Worm (Caenorhabditis elegans): ENCODE results near the gene nuaf-1.

Gene nuaf-1

DNA sequence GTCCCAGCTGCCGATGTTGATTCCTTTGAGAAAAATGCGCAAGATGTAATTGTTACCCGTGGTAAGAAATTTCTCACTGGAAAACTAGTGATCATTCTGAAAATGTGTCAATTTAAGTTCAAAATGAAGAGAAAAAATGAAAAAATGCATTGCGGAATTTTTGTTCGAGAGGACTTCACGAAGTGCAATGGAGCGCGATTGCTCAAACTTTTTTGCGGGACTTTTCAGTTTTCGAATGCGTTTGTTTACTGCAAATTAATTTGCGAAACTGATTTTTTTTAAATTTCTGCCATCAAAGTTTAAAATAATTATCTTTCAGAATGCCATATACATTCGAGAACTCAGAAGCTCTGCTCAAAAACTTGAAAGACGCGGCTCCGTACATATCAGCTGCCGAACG lies at the start of gene nuaf-1, which contains the start of gene bir-2:
TSS of gene nuaf-1 (minus strand) at position 98 of the 400 bp plus-strand sequence.
TSS of gene bir-2 (plus strand) at position 318 of the 400 bp plus-strand sequence.
- TF ChIP-seq dao-5 (tag; optimal IDR thresholded peaks at IDR 0.05) (no peak), W03F9.2 (tag; optimal IDR thresholded peaks at IDR 0.05) (peak; percentile 83)

DNA sequence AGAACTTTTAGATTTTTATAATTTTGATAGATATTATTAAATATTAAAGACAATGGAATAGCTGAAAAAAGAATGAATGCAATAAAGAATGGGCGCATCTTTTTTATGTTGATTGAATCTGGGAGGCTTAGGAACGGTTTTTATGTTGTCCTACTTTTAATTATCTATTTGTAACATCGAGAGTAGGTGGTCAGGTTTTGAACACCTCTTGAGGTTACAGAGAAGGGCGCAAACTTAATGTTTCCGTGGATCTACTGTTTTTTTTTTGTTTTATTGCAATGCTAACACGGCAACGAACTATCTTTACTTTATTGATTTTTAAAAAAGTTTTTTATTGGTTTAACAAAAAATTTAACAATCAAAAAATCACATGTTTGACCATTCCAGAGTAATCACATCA lies 45.4 kb upstream of the nuaf-1 start, which contains the start of gene F53F4.7:
TSS of gene F53F4.7 (minus strand) at position 101 of the 400 bp plus-strand sequence.
- TF ChIP-seq him-1 (tag; optimal IDR thresholded peaks at IDR 0.05): no peak
- no peak for TF ChIP-seq W03F9.2 (tag; optimal IDR thresholded peaks at IDR 0.05)
- no peak for TF ChIP-seq dao-5 (tag; optimal IDR thresholded peaks at IDR 0.05)

DNA sequence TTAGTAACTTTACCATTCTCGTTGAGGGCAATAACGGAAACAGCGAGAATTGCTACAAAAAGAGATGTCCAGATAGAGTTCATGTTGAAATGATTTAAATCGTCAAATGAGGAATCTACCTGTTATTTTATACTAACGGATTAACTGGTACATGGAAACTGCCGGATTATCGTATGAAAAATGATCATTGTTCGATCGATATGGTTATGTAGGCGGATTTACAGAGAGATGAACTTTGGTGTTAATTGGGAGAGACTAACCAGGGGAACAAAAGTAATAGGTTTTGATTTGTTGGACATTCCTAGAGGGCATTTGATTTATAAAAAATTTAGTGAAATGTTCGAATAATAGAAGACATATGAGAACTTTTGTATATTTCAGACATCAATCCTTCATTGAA lies 43.4 kb upstream of the nuaf-1 start, which contains the start of gene spig-9:
TSS of gene spig-9 (minus strand) at position 101 of the 400 bp plus-strand sequence.
- TF ChIP-seq dao-5 (tag; optimal IDR thresholded peaks at IDR 0.05) (no peak), W03F9.2 (tag; optimal IDR thresholded peaks at IDR 0.05) (no peak), him-1 (tag; optimal IDR thresholded peaks at IDR 0.05) (no peak)

DNA sequence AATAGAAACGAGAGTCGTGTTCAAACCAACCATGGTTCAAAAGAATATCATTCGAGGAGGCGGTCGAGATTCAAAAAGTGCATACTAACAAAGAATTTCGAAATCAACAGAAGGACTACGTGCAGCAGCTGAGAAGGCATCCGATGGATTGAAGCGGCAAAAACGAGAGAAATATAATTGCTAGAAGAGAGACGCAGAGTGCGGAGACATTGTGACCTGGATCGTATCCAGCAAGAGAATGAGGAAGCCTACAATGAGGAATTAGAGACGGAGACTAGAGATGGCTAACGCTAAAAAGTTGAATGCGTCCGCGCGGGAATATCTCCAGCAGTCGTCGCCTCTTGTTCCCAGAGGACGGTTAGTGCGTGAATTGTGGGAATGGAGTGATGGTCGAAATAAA lies 41.4 kb upstream of the nuaf-1 start:
- TF ChIP-seq dao-5 (tag; optimal IDR thresholded peaks at IDR 0.05) (no peak), him-1 (tag; optimal IDR thresholded peaks at IDR 0.05) (no peak)

DNA sequence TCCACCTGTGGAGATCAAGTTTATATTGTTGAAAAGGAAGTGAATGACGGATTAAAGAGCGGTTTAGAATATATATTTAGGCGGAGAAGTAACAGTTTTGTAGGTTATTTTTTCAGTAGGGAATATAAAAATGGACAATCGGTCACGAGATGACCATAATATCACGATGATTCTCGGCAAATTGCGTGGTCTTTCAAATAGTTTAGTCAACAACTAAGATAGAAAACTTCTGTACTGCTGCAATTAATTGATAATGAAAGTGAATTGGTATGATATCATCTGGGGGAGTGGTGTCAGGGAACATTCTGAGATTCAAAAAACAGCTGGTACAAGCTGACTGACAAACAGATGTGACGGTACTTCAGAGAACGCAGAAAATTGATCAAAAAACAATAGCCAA lies 40.1 kb upstream of the nuaf-1 start:
- no peak for TF ChIP-seq him-1 (tag; optimal IDR thresholded peaks at IDR 0.05)
- TF ChIP-seq W03F9.2 (tag; optimal IDR thresholded peaks at IDR 0.05): no peak
- no peak for TF ChIP-seq dao-5 (tag; optimal IDR thresholded peaks at IDR 0.05)

DNA sequence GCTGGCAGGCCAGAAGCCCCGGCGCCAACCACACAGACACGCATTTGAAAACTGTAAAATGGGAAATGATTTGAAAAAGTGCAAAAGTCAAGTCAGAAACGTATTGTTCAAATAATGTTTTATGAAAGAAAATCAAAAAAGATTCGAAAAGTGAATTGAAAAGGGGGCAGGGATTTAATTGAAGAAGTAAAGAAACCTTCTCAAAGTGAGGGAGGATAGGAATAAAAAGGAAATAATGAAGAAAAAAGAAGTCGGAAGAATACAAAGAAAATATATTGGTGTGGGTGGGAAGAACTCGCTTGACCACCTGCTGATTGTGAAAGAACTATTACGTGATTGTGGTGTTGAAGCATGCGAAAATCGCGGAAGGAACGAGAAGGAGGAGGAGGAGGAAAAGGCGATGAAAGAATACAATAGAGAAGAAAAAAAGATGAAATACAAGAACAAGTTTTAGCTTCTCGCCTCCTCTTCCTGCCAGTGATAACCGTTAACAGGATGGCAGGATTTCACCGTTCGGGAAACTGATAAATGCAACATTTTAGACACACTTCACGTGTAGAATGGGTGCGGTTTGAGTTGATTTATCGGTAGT lies 38.3 kb upstream of the nuaf-1 start, which contains the start of gene fmo-4:
TSS of gene fmo-4 (minus strand) at position 51 of the 592 bp plus-strand sequence.
- TF ChIP-seq him-1 (tag; optimal IDR thresholded peaks at IDR 0.05): no peak
- no peak for TF ChIP-seq W03F9.2 (tag; optimal IDR thresholded peaks at IDR 0.05)
- TF ChIP-seq dao-5 (tag; optimal IDR thresholded peaks at IDR 0.05): no peak

DNA sequence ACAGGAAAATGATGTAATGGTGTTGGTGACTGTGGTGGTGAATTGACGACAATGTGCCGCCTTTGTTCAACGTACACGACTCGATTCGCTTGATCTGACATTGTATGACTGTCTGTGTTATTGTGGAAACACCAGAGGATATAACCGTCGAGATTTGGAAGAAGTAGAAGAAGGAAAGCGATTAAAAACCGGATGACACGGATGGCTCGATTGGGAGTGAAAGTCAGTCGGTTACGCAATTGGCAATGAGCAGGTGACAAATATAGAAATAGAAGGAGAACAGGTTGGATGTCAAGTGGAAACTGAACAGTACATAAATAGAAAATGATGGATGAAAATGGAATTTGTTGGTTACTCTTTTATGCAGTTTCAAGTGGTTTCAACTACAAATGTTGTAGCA lies 32.5 kb upstream of the nuaf-1 start, which contains the start of gene rdy-2:
TSS of gene rdy-2 (minus strand) at position 101 of the 400 bp plus-strand sequence.
- no peak for TF ChIP-seq W03F9.2 (tag; optimal IDR thresholded peaks at IDR 0.05)
- TF ChIP-seq him-1 (tag; optimal IDR thresholded peaks at IDR 0.05): no peak
- no peak for TF ChIP-seq dao-5 (tag; optimal IDR thresholded peaks at IDR 0.05)

DNA sequence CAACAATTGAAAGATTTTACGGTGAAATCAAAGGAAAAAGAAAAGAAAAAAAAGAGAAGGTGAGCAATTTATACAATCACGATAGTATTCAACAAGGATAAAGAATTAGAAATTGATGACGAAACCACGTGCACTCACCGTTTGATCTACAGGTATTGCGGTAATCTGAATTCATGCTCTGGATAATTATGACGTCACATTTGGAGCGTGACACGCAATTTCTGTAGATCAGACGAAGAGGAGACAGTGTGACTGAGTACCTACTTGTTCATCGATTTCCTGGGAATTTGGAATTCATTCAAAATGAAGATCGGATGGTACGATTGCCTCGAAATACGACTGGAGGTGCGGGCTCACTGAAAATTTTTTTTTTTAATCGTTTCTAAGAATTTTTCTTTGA lies 29.9 kb upstream of the nuaf-1 start:
- TF ChIP-seq him-1 (tag; optimal IDR thresholded peaks at IDR 0.05) (no peak), dao-5 (tag; optimal IDR thresholded peaks at IDR 0.05) (no peak), W03F9.2 (tag; optimal IDR thresholded peaks at IDR 0.05) (no peak)

DNA sequence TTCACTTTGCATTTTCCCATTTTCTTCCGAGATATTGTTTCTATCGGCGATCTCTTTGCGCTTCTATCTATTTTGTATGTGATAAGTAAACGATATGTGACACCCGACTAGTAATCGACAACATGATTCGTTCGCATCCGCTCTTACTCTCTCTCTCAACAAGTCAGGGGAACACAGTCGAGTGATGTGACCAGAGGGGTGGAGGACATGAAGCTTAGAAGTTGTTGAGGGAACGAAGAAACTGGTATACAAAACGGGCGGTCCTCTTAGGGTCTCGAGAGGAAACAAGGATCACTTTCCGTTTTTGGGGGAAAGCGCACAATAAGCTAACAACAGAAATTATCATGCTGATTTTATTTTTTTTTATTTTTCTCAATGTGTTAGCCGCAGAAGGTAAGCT lies 24.7 kb upstream of the nuaf-1 start, which contains the start of gene F53F4.4:
TSS of gene F53F4.4 (plus strand) at position 301 of the 400 bp plus-strand sequence.
- TF ChIP-seq him-1 (tag; optimal IDR thresholded peaks at IDR 0.05): no peak
- TF ChIP-seq dao-5 (tag; optimal IDR thresholded peaks at IDR 0.05): no peak
- TF ChIP-seq W03F9.2 (tag; optimal IDR thresholded peaks at IDR 0.05): no peak

DNA sequence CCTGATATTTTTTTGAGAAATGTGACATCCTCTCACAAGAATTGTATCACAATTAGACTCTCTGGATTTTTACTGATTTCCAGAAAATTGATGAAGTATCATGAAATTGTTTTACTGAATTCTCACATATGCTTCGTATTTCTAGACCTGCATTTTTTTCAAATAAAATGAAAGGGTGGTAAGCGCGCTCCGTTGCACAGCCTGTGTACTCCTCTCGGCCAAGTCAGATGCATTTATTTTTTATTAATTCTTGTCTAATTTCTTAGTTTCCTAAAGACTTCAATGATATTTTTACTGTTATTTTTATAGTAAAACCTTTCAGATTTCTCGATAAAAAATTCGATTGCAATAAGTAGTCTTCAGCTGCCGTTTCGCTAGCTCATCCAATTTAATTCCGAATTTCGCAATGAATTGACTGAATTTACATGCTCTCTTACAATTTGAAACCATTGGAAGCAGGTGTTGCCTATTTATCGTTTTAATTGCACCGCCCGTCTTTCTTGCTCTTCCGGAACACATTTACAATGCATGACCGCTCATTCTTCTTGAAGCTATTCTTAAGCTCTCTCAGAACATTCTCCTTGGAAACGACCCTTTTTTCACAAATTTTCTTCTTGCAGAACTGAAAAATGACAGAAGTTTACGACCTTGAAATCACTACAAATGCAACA lies 23.2 kb upstream of the nuaf-1 start, which contains the start of gene tbcb-1:
TSS of gene tbcb-1 (plus strand) at position 621 of the 671 bp plus-strand sequence.
- TF ChIP-seq W03F9.2 (tag; optimal IDR thresholded peaks at IDR 0.05) (peak; percentile 23), dao-5 (tag; optimal IDR thresholded peaks at IDR 0.05) (no peak)

DNA sequence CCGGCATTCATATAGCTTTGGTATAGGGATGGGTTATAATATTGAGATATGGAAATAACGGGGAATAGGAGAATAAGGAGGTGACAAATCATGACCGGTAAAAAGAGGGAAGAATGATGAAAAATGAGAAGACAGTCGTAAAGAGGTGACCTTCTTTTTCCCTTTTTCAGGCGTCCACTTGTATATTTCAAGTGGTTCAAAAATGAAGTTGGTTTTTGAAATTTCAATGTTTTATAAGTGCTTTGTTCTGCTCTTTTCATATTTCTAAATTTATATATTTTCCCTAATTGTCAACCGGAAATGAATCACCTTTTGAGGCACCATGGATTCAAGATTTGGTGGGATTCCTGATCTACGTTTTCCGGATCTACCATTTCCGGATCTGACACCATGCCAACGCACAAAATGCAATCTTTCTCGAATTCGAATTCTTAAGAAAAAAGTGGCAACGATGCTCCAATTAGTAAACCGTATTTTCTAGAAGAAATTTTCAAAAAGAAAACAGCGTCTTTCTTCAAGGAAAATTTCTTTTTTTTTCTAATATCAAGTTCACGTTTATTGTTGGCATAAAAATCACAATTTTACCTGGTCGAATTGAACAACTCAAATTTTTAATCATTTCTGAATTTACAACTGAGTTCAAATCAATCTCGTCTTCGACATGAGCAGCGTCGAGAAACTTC lies 21.2 kb upstream of the nuaf-1 start, which contains the start of the genes F53F4.2 and F53F4.18:
TSS of gene F53F4.2 (minus strand) at position 101 of the 683 bp plus-strand sequence.
TSS of gene F53F4.18 (plus strand) at position 633 of the 683 bp plus-strand sequence.
- TF ChIP-seq him-1 (tag; optimal IDR thresholded peaks at IDR 0.05) (no peak), W03F9.2 (tag; optimal IDR thresholded peaks at IDR 0.05) (no peak), dao-5 (tag; optimal IDR thresholded peaks at IDR 0.05) (no peak)

DNA sequence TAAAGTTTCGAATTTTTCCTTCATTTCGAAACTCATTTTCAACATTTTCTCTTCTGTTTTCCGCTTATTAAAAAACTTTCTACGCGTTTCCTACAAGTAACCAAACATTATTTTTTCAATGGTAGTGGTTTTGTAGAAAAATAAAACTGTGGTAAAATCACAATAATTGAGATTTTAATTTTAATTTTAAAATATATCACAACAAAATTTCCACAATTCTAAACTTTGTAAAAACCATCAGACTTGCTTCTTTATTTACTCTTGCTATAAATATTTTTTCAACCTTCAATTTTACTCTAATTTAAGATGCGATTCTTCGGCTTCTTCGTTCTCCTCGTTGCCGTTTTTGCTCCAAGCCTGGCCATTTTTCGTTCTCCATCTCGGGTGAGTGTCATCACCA lies 19.5 kb upstream of the nuaf-1 start, which contains the start of gene F53F4.17:
TSS of gene F53F4.17 (plus strand) at position 301 of the 400 bp plus-strand sequence.
- no peak for TF ChIP-seq dao-5 (tag; optimal IDR thresholded peaks at IDR 0.05)
- no peak for TF ChIP-seq W03F9.2 (tag; optimal IDR thresholded peaks at IDR 0.05)
- TF ChIP-seq him-1 (tag; optimal IDR thresholded peaks at IDR 0.05): no peak

DNA sequence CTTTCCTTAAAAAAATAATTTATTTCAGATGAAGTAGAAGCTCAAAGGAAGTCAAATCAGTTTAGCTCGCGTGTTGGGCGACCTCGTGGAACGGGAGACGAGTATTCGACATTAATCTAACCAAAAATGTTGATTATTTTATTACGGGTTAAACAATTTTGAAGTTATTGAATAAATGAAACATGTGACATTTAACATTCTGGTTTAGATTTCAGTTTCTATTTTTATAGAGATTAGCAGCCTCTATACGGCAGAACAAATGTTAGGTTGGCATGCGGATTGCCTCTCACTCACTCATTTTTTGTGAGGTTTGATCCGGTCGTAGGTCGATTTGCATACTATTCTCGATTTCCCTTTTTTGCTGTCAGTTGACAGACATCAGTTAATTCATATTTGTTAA lies 16.1 kb upstream of the nuaf-1 start, which contains the start of gene F53F4.1:
TSS of gene F53F4.1 (plus strand) at position 301 of the 400 bp plus-strand sequence.
- TF ChIP-seq dao-5 (tag; optimal IDR thresholded peaks at IDR 0.05): no peak
- TF ChIP-seq him-1 (tag; optimal IDR thresholded peaks at IDR 0.05): no peak
- TF ChIP-seq W03F9.2 (tag; optimal IDR thresholded peaks at IDR 0.05): no peak
